Worm (Caenorhabditis elegans) whole organism, mixed stage, embryonic: ENCODE data around the gene F45E1.2.

Source experiments
- blmp-1 ChIP-seq: fragments of 150-350 bp; optimal IDR thresholded peaks from 2 replicates; lab custom pipeline; 2014; ENCODE audit warnings: missing biosample characterization, missing genetic modification characterization
- elt-1 ChIP-seq: sonication (generic microtip); optimal IDR thresholded peaks from 2 replicates; lab custom pipeline; 2017; ENCODE audit warnings: missing genetic modification characterization, mild to moderate bottlenecking, missing compliant biosample characterization, antibody characterized with exemption, moderate library complexity, borderline replicate concordance; ENCODE audit not compliant: insufficient read depth
- ham-2 ChIP-seq: fragments of 200-800 bp; sonication (Bioruptor generic); optimal IDR thresholded peaks from 2 replicates; lab custom pipeline; 2018; ENCODE audit warnings: mild to moderate bottlenecking, missing genetic modification characterization, missing compliant biosample characterization
- mab-5 ChIP-seq: fragments of 150-350 bp; optimal IDR thresholded peaks from 2 replicates; lab custom pipeline; 2014; ENCODE audit warnings: missing biosample characterization, missing genetic modification characterization
- nhr-76 ChIP-seq: sonication (generic microtip); optimal IDR thresholded peaks from 2 replicates; lab custom pipeline; 2017; ENCODE audit warnings: missing biosample characterization, missing genetic modification characterization
- snpc-4 ChIP-seq: fragments of 150-350 bp; optimal IDR thresholded peaks from 2 replicates; lab custom pipeline; 2014; ENCODE audit warnings: missing biosample characterization, missing genetic modification characterization
- sptf-1 ChIP-seq: sonication (generic microtip); optimal IDR thresholded peaks from 2 replicates; lab custom pipeline; 2017; ENCODE audit warnings: mild to moderate bottlenecking, missing genetic modification characterization, moderate library complexity, missing compliant biosample characterization
- unc-62 ChIP-seq: fragments of 150-350 bp; optimal IDR thresholded peaks from 2 replicates; lab custom pipeline; 2014; ENCODE audit warnings: missing biosample characterization, missing genetic modification reagents, missing genetic modification characterization

DNA sequence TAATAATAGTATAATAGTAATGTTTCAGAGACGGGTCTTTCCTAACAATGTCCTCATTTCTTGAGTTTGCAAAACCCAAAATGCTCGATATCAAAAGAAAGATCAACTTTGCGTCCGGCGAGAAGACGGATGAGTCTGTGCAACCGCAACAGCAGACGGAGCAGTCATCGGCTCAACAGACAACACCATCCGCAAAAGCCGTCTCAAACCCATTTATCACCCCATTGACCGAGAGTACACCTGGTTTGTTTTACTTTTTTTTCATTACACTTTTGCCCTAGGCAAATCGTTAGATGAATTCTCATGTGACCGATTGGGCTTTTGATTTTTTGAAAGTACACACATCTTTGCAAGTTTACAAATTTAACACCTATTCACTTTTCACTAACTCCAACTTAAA, 49.2 kb upstream of the F45E1.2 start, which contains the start of gene dct-1:
- TF ChIP-seq mab-5 (tag; lab: Kevin White, UChicago), result no peak
- no peak for TF ChIP-seq unc-62 (GFP tag; lab: Kevin White, UChicago)
- no peak for TF ChIP-seq ham-2 (GFP tag; lab: Kevin White, UChicago)
- TF ChIP-seq blmp-1 (tag; lab: Kevin White, UChicago), result no peak
- no peak for TF ChIP-seq elt-1 (tag; lab: Kevin White, UChicago)
- no peak for TF ChIP-seq sptf-1 (tag; lab: Kevin White, UChicago)
- TF ChIP-seq snpc-4, result no peak
- no peak for TF ChIP-seq nhr-76
